Fruit fly (Drosophila melanogaster) whole organism, embryonic: ENCODE data around the gene CG10343.
A peak's percentile ranks its signal among the peaks of the same experiment; 100 is the strongest.

Source experiments
- Atf6 ChIP-seq: fragments of 200-800 bp; sonication (Bioruptor generic); IDR thresholded peaks from 2 replicates; pipeline ENCODE4 v1.3.6; 2022; ENCODE audit warnings: missing biosample characterization, missing genetic modification characterization
- CG10654 ChIP-seq: fragments of 200-800 bp; sonication (Bioruptor generic); optimal IDR thresholded peaks from 2 replicates; lab custom pipeline; 2016; ENCODE audit warnings: missing biosample characterization, missing genetic modification characterization
- CG12071 ChIP-seq: fragments of 200-800 bp; sonication (Bioruptor generic); optimal IDR thresholded peaks from 3 replicates; lab custom pipeline; 2018; ENCODE audit warnings: missing biosample characterization, mild to moderate bottlenecking, missing genetic modification characterization
- CG12155 ChIP-seq: fragments of 200-800 bp; sonication (Bioruptor generic); optimal IDR thresholded peaks from 3 replicates; lab custom pipeline; 2016; ENCODE audit warnings: missing biosample characterization, missing genetic modification characterization
- CG13424 ChIP-seq: fragments of 200-800 bp; sonication (Bioruptor generic); optimal IDR thresholded peaks from 2 replicates; lab custom pipeline; 2019; ENCODE audit warnings: missing biosample characterization, mild to moderate bottlenecking, missing genetic modification characterization, moderate library complexity
- CG14050 ChIP-seq: fragments of 200-800 bp; sonication (Bioruptor generic); IDR thresholded peaks from 3 replicates; pipeline ENCODE4 v1.3.6; 2022; ENCODE audit warnings: missing biosample characterization, missing genetic modification characterization
- CG16813 ChIP-seq: fragments of 200-800 bp; sonication (Bioruptor generic); IDR thresholded peaks from 3 replicates; pipeline ENCODE4 v1.3.6; 2022; ENCODE audit warnings: missing biosample characterization, missing genetic modification characterization; ENCODE audit not compliant: partially characterized antibody
- CG17612 ChIP-seq: fragments of 200-800 bp; sonication (Bioruptor generic); IDR thresholded peaks from 2 replicates; pipeline ENCODE4 v1.3.6; 2022; ENCODE audit warnings: missing biosample characterization, missing genetic modification characterization
- CG17802 ChIP-seq: fragments of 200-800 bp; sonication (Bioruptor generic); optimal IDR thresholded peaks from 2 replicates; lab custom pipeline; 2018; ENCODE audit warnings: missing biosample characterization, mild to moderate bottlenecking, missing genetic modification characterization, moderate library complexity
- CG1832 ChIP-seq: fragments of 200-800 bp; sonication (Bioruptor generic); optimal IDR thresholded peaks from 2 replicates; lab custom pipeline; 2017; ENCODE audit warnings: missing biosample characterization, mild to moderate bottlenecking, missing genetic modification characterization, inconsistent platforms
- CG18476 ChIP-seq: fragments of 200-800 bp; sonication (Bioruptor generic); optimal IDR thresholded peaks from 2 replicates; lab custom pipeline; 2016; ENCODE audit warnings: missing biosample characterization, mild to moderate bottlenecking, missing genetic modification characterization
- CG2129 ChIP-seq: fragments of 200-800 bp; sonication (Bioruptor generic); IDR thresholded peaks from 2 replicates; pipeline ENCODE4 v1.3.6; 2022; ENCODE audit warnings: missing biosample characterization, missing genetic modification characterization; ENCODE audit not compliant: partially characterized antibody
- CG2889 ChIP-seq: fragments of 200-800 bp; sonication (Bioruptor generic); IDR thresholded peaks from 3 replicates; pipeline ENCODE4 v1.3.6; 2022; ENCODE audit warnings: missing biosample characterization, missing genetic modification characterization
- CG32532 ChIP-seq: fragments of 200-800 bp; sonication (Bioruptor generic); IDR thresholded peaks from 2 replicates; pipeline ENCODE4 v1.3.6; 2022; ENCODE audit warnings: missing biosample characterization, missing genetic modification characterization
- CG3407 ChIP-seq: fragments of 200-800 bp; sonication (Bioruptor generic); optimal IDR thresholded peaks from 2 replicates; lab custom pipeline; 2018; ENCODE audit warnings: missing biosample characterization, mild to moderate bottlenecking, missing genetic modification characterization
- CG34224 ChIP-seq: fragments of 200-800 bp; sonication (Bioruptor generic); IDR thresholded peaks from 3 replicates; pipeline ENCODE4 v1.3.6; 2022; ENCODE audit warnings: missing biosample characterization, missing genetic modification characterization; ENCODE audit not compliant: partially characterized antibody
- CG3838 ChIP-seq: fragments of 200-800 bp; sonication (Bioruptor generic); optimal IDR thresholded peaks from 3 replicates; lab custom pipeline; 2016; ENCODE audit warnings: missing biosample characterization, missing genetic modification characterization
- CG4730 ChIP-seq: fragments of 200-800 bp; sonication (Bioruptor generic); IDR thresholded peaks from 2 replicates; pipeline ENCODE4 v1.3.6; 2022; ENCODE audit warnings: missing biosample characterization, missing genetic modification characterization
- CG6683 ChIP-seq: fragments of 200-800 bp; sonication (Bioruptor generic); optimal IDR thresholded peaks from 2 replicates; lab custom pipeline; 2017; ENCODE audit warnings: missing biosample characterization, mild to moderate bottlenecking, missing genetic modification characterization, missing genetic modification reagents
- CG6689 ChIP-seq: fragments of 200-800 bp; sonication (Bioruptor generic); IDR thresholded peaks from 2 replicates; pipeline ENCODE4 v1.3.6; 2022; ENCODE audit warnings: missing biosample characterization, missing genetic modification characterization
- CG6791 ChIP-seq: fragments of 200-800 bp; sonication (Bioruptor generic); IDR thresholded peaks from 3 replicates; pipeline ENCODE4 v1.3.6; 2022; ENCODE audit warnings: missing biosample characterization, missing genetic modification characterization; ENCODE audit not compliant: partially characterized antibody
- CG7372 ChIP-seq: fragments of 200-800 bp; sonication (Bioruptor generic); IDR thresholded peaks from 2 replicates; pipeline ENCODE4 v1.3.6; 2022; ENCODE audit warnings: missing biosample characterization, missing genetic modification characterization
- CG9437 ChIP-seq: fragments of 200-800 bp; sonication (Bioruptor generic); optimal IDR thresholded peaks from 2 replicates; lab custom pipeline; 2018; ENCODE audit warnings: missing biosample characterization, mild to moderate bottlenecking, missing genetic modification characterization
- CG9876 ChIP-seq: fragments of 200-800 bp; sonication (Bioruptor generic); optimal IDR thresholded peaks from 2 replicates; lab custom pipeline; 2016; ENCODE audit warnings: missing biosample characterization, missing genetic modification characterization
- Drgx ChIP-seq: fragments of 200-800 bp; sonication (Bioruptor generic); IDR thresholded peaks from 2 replicates; pipeline ENCODE4 v1.3.6; 2022; ENCODE audit warnings: missing biosample characterization, missing genetic modification characterization
- MBD-R2 ChIP-seq: fragments of 200-800 bp; sonication (Bioruptor generic); IDR thresholded peaks from 2 replicates; pipeline ENCODE4 v1.3.6; 2022; ENCODE audit warnings: missing biosample characterization, missing genetic modification characterization
- Meics ChIP-seq: fragments of 200-800 bp; sonication (Bioruptor generic); optimal IDR thresholded peaks from 2 replicates; lab custom pipeline; 2017; ENCODE audit warnings: missing biosample characterization, mild to moderate bottlenecking, missing genetic modification characterization
- Mrtf ChIP-seq: fragments of 200-800 bp; sonication (Bioruptor generic); IDR thresholded peaks from 3 replicates; pipeline ENCODE4 v1.3.6; 2022; ENCODE audit warnings: missing biosample characterization, missing genetic modification characterization
- NC2α ChIP-seq: fragments of 200-800 bp; sonication (Bioruptor generic); optimal IDR thresholded peaks from 2 replicates; lab custom pipeline; 2016; ENCODE audit warnings: missing biosample characterization, missing genetic modification characterization
- YL-1 ChIP-seq: fragments of 200-800 bp; sonication (Bioruptor generic); optimal IDR thresholded peaks from 3 replicates; lab custom pipeline; 2017; ENCODE audit warnings: missing biosample characterization, mild to moderate bottlenecking, missing genetic modification characterization
- aop ChIP-seq: fragments of 200-800 bp; sonication (Bioruptor generic); IDR thresholded peaks from 2 replicates; pipeline ENCODE4 v1.3.6; 2022; ENCODE audit warnings: missing biosample characterization, missing genetic modification characterization
- caup ChIP-seq: fragments of 200-800 bp; sonication (Bioruptor generic); optimal IDR thresholded peaks from 3 replicates; lab custom pipeline; 2017; ENCODE audit warnings: missing biosample characterization, mild to moderate bottlenecking, missing genetic modification characterization, moderate library complexity; ENCODE audit not compliant: severe bottlenecking
- ci ChIP-seq: fragments of 200-800 bp; sonication (Bioruptor generic); IDR thresholded peaks from 3 replicates; pipeline ENCODE4 v1.3.6; 2022; ENCODE audit warnings: missing biosample characterization, missing genetic modification characterization
- crp ChIP-seq, 2 experiments: fragments of 200-800 bp; sonication (Bioruptor generic); optimal IDR thresholded peaks; 2 replicates in 1 of 2; 3 replicates in 1 of 2; lab custom pipeline; 2017; ENCODE audit warnings: missing biosample characterization in 2 of 2, missing genetic modification characterization in 2 of 2, mild to moderate bottlenecking in 1 of 2, moderate library complexity in 1 of 2
- ems ChIP-seq: fragments of 200-800 bp; sonication (Bioruptor generic); optimal IDR thresholded peaks from 3 replicates; lab custom pipeline; 2016; ENCODE audit warnings: missing biosample characterization, missing genetic modification characterization
- eve ChIP-seq, 2 experiments: fragments of >200 bp; optimal IDR thresholded peaks; 2 replicates each; lab custom pipeline; 2017; ENCODE audit warnings: missing biosample characterization in 2 of 2, missing genetic modification characterization in 2 of 2
- ewg ChIP-seq: fragments of 200-800 bp; sonication (Bioruptor generic); optimal IDR thresholded peaks from 3 replicates; lab custom pipeline; 2017; ENCODE audit warnings: mild to moderate bottlenecking, missing biosample characterization, missing genetic modification reagents, missing genetic modification characterization
- fd96Cb ChIP-seq: fragments of 200-800 bp; sonication (Bioruptor generic); optimal IDR thresholded peaks from 2 replicates; lab custom pipeline; 2018; ENCODE audit warnings: missing biosample characterization, mild to moderate bottlenecking, missing genetic modification characterization, moderate library complexity
- grn ChIP-seq: fragments of 200-800 bp; sonication (Bioruptor generic); optimal IDR thresholded peaks from 3 replicates; lab custom pipeline; 2017; ENCODE audit warnings: missing biosample characterization, missing genetic modification characterization
- gt ChIP-seq: fragments of 200-800 bp; sonication (Bioruptor generic); IDR thresholded peaks from 2 replicates; pipeline ENCODE4 v1.3.6; 2022; ENCODE audit warnings: missing biosample characterization, missing genetic modification characterization
- lbe ChIP-seq: fragments of 200-800 bp; sonication (Bioruptor generic); optimal IDR thresholded peaks from 2 replicates; lab custom pipeline; 2016; ENCODE audit warnings: missing biosample characterization, mild to moderate bottlenecking, missing genetic modification characterization
- nmo ChIP-seq: fragments of 200-800 bp; sonication (Bioruptor generic); optimal IDR thresholded peaks from 2 replicates; lab custom pipeline; 2018; ENCODE audit warnings: missing biosample characterization, mild to moderate bottlenecking, missing genetic modification characterization, moderate library complexity
- pita ChIP-seq: fragments of 200-800 bp; sonication (Bioruptor generic); optimal IDR thresholded peaks from 2 replicates; lab custom pipeline; 2017; ENCODE audit warnings: missing biosample characterization, mild to moderate bottlenecking, missing genetic modification characterization
- sens ChIP-seq: fragments of 200-800 bp; sonication (Bioruptor generic); peaks from one replicate; lab custom pipeline; 2016; ENCODE audit warnings: missing biosample characterization, missing genetic modification characterization
- tll ChIP-seq, 2 experiments: fragments of 200-800 bp in 1 of 2; fragments of >200 bp in 1 of 2; sonication (Bioruptor generic) in 1 of 2; optimal IDR thresholded peaks; 2 replicates each; lab custom pipeline; 2017 to 2019; ENCODE audit warnings: missing biosample characterization in 2 of 2, missing genetic modification characterization in 2 of 2, mild to moderate bottlenecking in 1 of 2, moderate library complexity in 1 of 2
- twi ChIP-seq: fragments of 200-800 bp; optimal IDR thresholded peaks from 2 replicates; lab custom pipeline; 2019; ENCODE audit warnings: missing biosample characterization, mild to moderate bottlenecking, missing genetic modification characterization, moderate library complexity

Gene CG10343

DNA sequence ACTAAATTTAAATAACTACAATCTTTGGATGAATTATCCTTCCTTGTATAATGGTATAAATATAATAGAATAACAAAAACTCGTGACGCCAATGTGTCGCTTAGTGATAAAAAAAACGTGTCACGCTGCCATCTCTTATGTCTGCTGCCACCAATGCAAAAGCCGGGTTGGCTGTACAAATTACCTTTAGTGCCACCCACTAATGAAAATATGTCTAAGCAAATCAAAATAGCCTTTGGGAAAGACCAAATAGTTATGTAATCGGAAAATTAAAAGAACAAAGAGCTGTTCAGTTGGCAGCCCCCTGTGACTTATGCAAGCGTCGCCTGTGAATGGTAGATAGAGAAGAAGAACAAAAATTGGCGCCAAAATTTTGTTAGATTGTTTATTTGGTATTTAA is 13.9 kb upstream of the CG10343 start, which contains the start of gene CG10336 (continued):
- TF ChIP-seq CG1832 (GFP tag; lab: Kevin White, UChicago) (no peak), CG32532 (0 out of 2 replicates have a peak, but pooled peaks have one; percentile 12)

DNA sequence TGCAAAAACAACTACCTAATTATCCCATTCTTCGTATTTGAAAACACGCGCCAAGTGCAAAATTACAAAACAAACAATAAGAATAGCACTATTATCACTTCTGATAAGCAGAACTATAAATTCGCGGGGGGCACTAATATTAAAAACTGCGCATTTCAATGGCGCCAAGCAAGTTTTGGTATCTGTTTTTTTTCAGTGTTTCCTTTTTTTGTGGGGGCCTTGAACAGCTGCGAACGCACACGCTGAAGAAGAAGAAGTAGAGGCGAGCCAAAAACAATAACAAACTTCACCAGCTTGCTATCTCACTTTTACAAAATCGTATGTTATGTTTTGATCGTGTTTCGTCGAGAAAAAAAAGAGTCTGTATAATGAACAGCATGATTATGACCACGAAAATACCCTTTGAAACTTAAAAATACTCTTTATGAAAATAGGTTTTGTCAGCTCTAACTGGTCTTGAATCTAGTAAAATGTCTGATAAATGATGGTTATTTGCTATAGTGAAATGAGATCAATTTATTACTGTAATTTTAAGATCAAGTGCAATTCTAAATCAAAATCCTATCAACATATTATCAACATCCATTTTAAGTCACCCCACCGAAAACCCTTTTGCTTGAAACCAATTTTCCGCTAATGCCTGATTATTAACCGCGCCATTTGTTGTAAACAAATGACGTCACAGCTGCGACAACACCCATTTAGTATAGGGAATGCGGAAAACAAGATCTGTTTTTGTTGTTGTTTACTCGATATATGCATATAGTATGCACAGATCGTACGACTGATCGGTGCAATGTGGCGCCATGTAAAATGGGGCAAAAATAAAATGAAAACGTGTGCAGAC is 9.2 kb upstream of the CG10343 start:
- peak; percentile 15 for TF ChIP-seq CG18476
- peak; percentile 55; the same call in 2 of the 3 replicates for TF ChIP-seq Mrtf (GFP tag; lab: Robert Waterston, UW)
- no peak for TF ChIP-seq pita
- TF ChIP-seq CG13424 (tag; lab: Kevin White, UChicago) = peak; percentile 60
- no peak for TF ChIP-seq CG2129
- peak; percentile 12 for TF ChIP-seq YL-1 (GFP tag; lab: Kevin White, UChicago)
- TF ChIP-seq aop = peak; percentile 35; the same call in 1 of the 2 replicates
- TF ChIP-seq CG9876 (GFP tag; lab: Kevin White, UChicago) = peak; percentile 48
- TF ChIP-seq ems (GFP tag; lab: Kevin White, UChicago) = peak; percentile 41
- TF ChIP-seq sens = peak; percentile 93
- peak; percentile 69 for TF ChIP-seq CG6689 (GFP tag; lab: Robert Waterston, UW)
- TF ChIP-seq eve (GFP tag; optimal IDR thresholded peaks at IDR 0.05; lab: Kevin White, UChicago) = no peak
- TF ChIP-seq ci (GFP tag; lab: Robert Waterston, UW) = peak; percentile 85
- peak; percentile 4 for TF ChIP-seq CG10654
- TF ChIP-seq grn (GFP tag; lab: Kevin White, UChicago) = peak; percentile 23
- TF ChIP-seq CG12071 (GFP tag; lab: Kevin White, UChicago) = peak; percentile 55
- peak; percentile 45; the same call in 1 of the 2 replicates for TF ChIP-seq Atf6 (GFP tag; lab: Robert Waterston, UW)
- no peak; the same call in 2 of the 3 replicates for TF ChIP-seq CG14050 (GFP tag; lab: Robert Waterston, UW)
- peak; percentile 62 for TF ChIP-seq caup (GFP tag; lab: Kevin White, UChicago)
- TF ChIP-seq crp (GFP tag; optimal IDR thresholded peaks at IDR 0.05; lab: Kevin White, UChicago) = peak; percentile 43 to 79
- TF ChIP-seq CG4730 (GFP tag; lab: Robert Waterston, UW) = peak; percentile 61
- no peak for TF ChIP-seq CG6683 (GFP tag; lab: Kevin White, UChicago)
- TF ChIP-seq nmo = peak; percentile 9
- no peak for TF ChIP-seq tll (GFP tag; optimal IDR thresholded peaks at IDR 0.05; lab: Kevin White, UChicago)
- 0 out of 2 replicates have a peak, but pooled peaks have one; percentile 21 for TF ChIP-seq gt (GFP tag; lab: Robert Waterston, UW)
- peak; percentile 58 for TF ChIP-seq CG9437 (GFP tag; lab: Kevin White, UChicago)
- TF ChIP-seq CG6791 (GFP tag; lab: Robert Waterston, UW) = no peak
- no peak; the same call in 2 of the 3 replicates for TF ChIP-seq CG34224 (GFP tag; lab: Robert Waterston, UW)
- TF ChIP-seq CG17802 (tag; lab: Kevin White, UChicago) = peak; percentile 37
- TF ChIP-seq Drgx = peak; percentile 43; the same call in 1 of the 2 replicates
- no peak for TF ChIP-seq twi (tag; lab: Kevin White, UChicago)
- peak; percentile 63 for TF ChIP-seq Meics (GFP tag; lab: Kevin White, UChicago)
- peak; percentile 17 for TF ChIP-seq CG3407
- TF ChIP-seq CG17612 (GFP tag; lab: Robert Waterston, UW) = 0 out of 2 replicates have a peak, but pooled peaks have one; percentile 12
- TF ChIP-seq CG2889 (GFP tag; lab: Robert Waterston, UW) = peak; percentile 63; the same call in 1 of the 3 replicates
- no peak for TF ChIP-seq CG7372 (GFP tag; lab: Robert Waterston, UW)
- peak; percentile 57 for TF ChIP-seq CG12155 (GFP tag; lab: Kevin White, UChicago)
- peak; percentile 60 for TF ChIP-seq MBD-R2
- TF ChIP-seq NC2α (GFP tag; lab: Kevin White, UChicago) = peak; percentile 17
- no peak for TF ChIP-seq CG16813 (GFP tag; lab: Robert Waterston, UW)
- TF ChIP-seq fd96Cb = peak; percentile 23
- no peak for TF ChIP-seq lbe (GFP tag; lab: Kevin White, UChicago)
- TF ChIP-seq ewg (GFP tag; lab: Kevin White, UChicago) = peak; percentile 6
- peak; percentile 16 for TF ChIP-seq CG3838 (GFP tag; lab: Kevin White, UChicago)
